Fruit fly (Drosophila melanogaster) whole organism, pupa: ENCODE data around the gene CG31668.

ENCODE experiments used
- CG10348 ChIP-seq: fragments of 200-800 bp; sonication (Bioruptor generic); IDR thresholded peaks from 2 replicates; pipeline ENCODE4 v1.3.6; 2022; ENCODE audit warnings: missing biosample characterization, missing genetic modification characterization
- CG12605 ChIP-seq: fragments of 200-800 bp; sonication (Bioruptor generic); IDR thresholded peaks from 2 replicates; pipeline ENCODE4 v1.3.6; 2022; ENCODE audit warnings: missing biosample characterization, missing genetic modification characterization
- CG13204 ChIP-seq: fragments of 200-800 bp; sonication (Bioruptor generic); optimal IDR thresholded peaks from 2 replicates; lab custom pipeline; 2018; ENCODE audit warnings: missing biosample characterization, mild to moderate bottlenecking, missing genetic modification characterization, moderate library complexity
- CG14655 ChIP-seq: fragments of 200-800 bp; sonication (Bioruptor generic); optimal IDR thresholded peaks from 3 replicates; lab custom pipeline; 2017; ENCODE audit warnings: mild to moderate bottlenecking, missing biosample characterization, missing genetic modification reagents, missing genetic modification characterization
- CG15710 ChIP-seq: fragments of 200-800 bp; sonication (Bioruptor generic); optimal IDR thresholded peaks from 2 replicates; lab custom pipeline; 2018; ENCODE audit warnings: missing biosample characterization, mild to moderate bottlenecking, missing genetic modification characterization, moderate library complexity
- CG17806 ChIP-seq: fragments of 200-800 bp; sonication (Bioruptor generic); optimal IDR thresholded peaks from 2 replicates; lab custom pipeline; 2018; ENCODE audit warnings: missing biosample characterization, mild to moderate bottlenecking, missing genetic modification characterization, moderate library complexity
- CG32121 ChIP-seq: fragments of 200-800 bp; sonication (Bioruptor generic); IDR thresholded peaks from 2 replicates; pipeline ENCODE4 v1.3.6; 2022; ENCODE audit warnings: missing biosample characterization, missing genetic modification characterization
- CG34367 ChIP-seq: fragments of 200-800 bp; sonication (Bioruptor generic); optimal IDR thresholded peaks from 2 replicates; lab custom pipeline; 2018; ENCODE audit warnings: missing biosample characterization, mild to moderate bottlenecking, missing genetic modification characterization
- CG4496 ChIP-seq: fragments of 200-800 bp; sonication (Bioruptor generic); IDR thresholded peaks from 3 replicates; pipeline ENCODE4 v1.3.6; 2022; ENCODE audit warnings: missing biosample characterization, missing genetic modification characterization
- CG8159 ChIP-seq: fragments of 200-800 bp; sonication (Bioruptor generic); optimal IDR thresholded peaks from 3 replicates; lab custom pipeline; 2018; ENCODE audit warnings: missing biosample characterization, mild to moderate bottlenecking, missing genetic modification characterization, moderate library complexity
- CG8301 ChIP-seq: fragments of 200-800 bp; sonication (Bioruptor generic); optimal IDR thresholded peaks from 2 replicates; lab custom pipeline; 2018; ENCODE audit warnings: missing biosample characterization, mild to moderate bottlenecking, missing genetic modification characterization
- CG9948 ChIP-seq: fragments of 200-800 bp; sonication (Bioruptor generic); optimal IDR thresholded peaks from 2 replicates; lab custom pipeline; 2018; ENCODE audit warnings: missing biosample characterization, mild to moderate bottlenecking, missing genetic modification characterization, moderate library complexity
- D1 ChIP-seq: fragments of 200-800 bp; sonication (Bioruptor generic); optimal IDR thresholded peaks from 2 replicates; lab custom pipeline; 2018; ENCODE audit warnings: missing biosample characterization, mild to moderate bottlenecking, missing genetic modification characterization, moderate library complexity
- EcR ChIP-seq: fragments of 200-800 bp; sonication (Bioruptor generic); optimal IDR thresholded peaks from 3 replicates; lab custom pipeline; 2019; ENCODE audit warnings: missing biosample characterization, missing genetic modification characterization, mild to moderate bottlenecking, moderate library complexity, missing genetic modification reagents
- Ets98B ChIP-seq: fragments of 200-800 bp; sonication (Bioruptor generic); IDR thresholded peaks from 2 replicates; pipeline ENCODE4 v1.3.6; 2022; ENCODE audit warnings: missing biosample characterization, missing genetic modification characterization
- Pif1A ChIP-seq: fragments of 200-800 bp; sonication (Bioruptor generic); optimal IDR thresholded peaks from 3 replicates; lab custom pipeline; 2016; ENCODE audit warnings: missing biosample characterization, missing genetic modification characterization
- Pif1B ChIP-seq: fragments of 200-800 bp; sonication (Bioruptor generic); optimal IDR thresholded peaks from 3 replicates; lab custom pipeline; 2016; ENCODE audit warnings: missing biosample characterization, missing genetic modification characterization
- Snoo ChIP-seq: fragments of 200-800 bp; sonication (Bioruptor generic); optimal IDR thresholded peaks from 3 replicates; lab custom pipeline; 2017; ENCODE audit warnings: missing biosample characterization, mild to moderate bottlenecking, missing genetic modification characterization, inconsistent platforms
- fd96Ca ChIP-seq: fragments of 200-800 bp; sonication (Bioruptor generic); IDR thresholded peaks from 3 replicates; pipeline ENCODE4 v1.3.6; 2022; ENCODE audit warnings: missing biosample characterization, missing genetic modification characterization
- gl ChIP-seq: fragments of 200-800 bp; sonication (Bioruptor generic); optimal IDR thresholded peaks from 2 replicates; lab custom pipeline; 2018; ENCODE audit warnings: missing biosample characterization, mild to moderate bottlenecking, missing genetic modification characterization
- rn ChIP-seq: fragments of 200-800 bp; sonication (Bioruptor generic); IDR thresholded peaks from 2 replicates; pipeline ENCODE4 v1.3.6; 2022; ENCODE audit warnings: missing biosample characterization, missing genetic modification characterization

Gene CG31668

dm6 chr2L:2166958-2167707, 38.8 kb downstream of the CG31668 start:
- TF ChIP-seq CG4496 (GFP tag; lab: Robert Waterston, UW), result peak; percentile 36; the same call in 1 of the 3 replicates
- TF ChIP-seq rn, result no peak
- TF ChIP-seq CG13204 (GFP tag; lab: Kevin White, UChicago), result no peak
- TF ChIP-seq fd96Ca, result no peak
- no peak for TF ChIP-seq CG10348 (GFP tag; lab: Robert Waterston, UW)
- TF ChIP-seq CG8301, result peak; percentile 32
- no peak for TF ChIP-seq D1 (tag; lab: Kevin White, UChicago)
- TF ChIP-seq gl (tag; lab: Kevin White, UChicago), result no peak
- no peak for TF ChIP-seq Pif1B
- peak; percentile 3 for TF ChIP-seq CG8159
- peak; percentile 20 for TF ChIP-seq CG9948
- TF ChIP-seq CG17806 (tag; lab: Kevin White, UChicago), result peak; percentile 17
- TF ChIP-seq CG14655 (GFP tag; lab: Kevin White, UChicago), result peak; percentile 44
- TF ChIP-seq Ets98B (GFP tag; lab: Robert Waterston, UW), result no peak
- TF ChIP-seq Snoo (tag; lab: Kevin White, UChicago), result no peak
- no peak for TF ChIP-seq CG32121 (GFP tag; lab: Robert Waterston, UW)
- TF ChIP-seq CG34367 (tag; lab: Kevin White, UChicago), result no peak
- no peak; the same call in 1 of the 2 replicates for TF ChIP-seq CG12605 (GFP tag; lab: Robert Waterston, UW)
- no peak for TF ChIP-seq EcR (GFP tag; lab: Kevin White, UChicago)
- no peak for TF ChIP-seq Pif1A
- TF ChIP-seq CG15710, result peak; percentile 7

- TF ChIP-seq CG8159, result no peak
- TF ChIP-seq D1 (tag; lab: Kevin White, UChicago), result no peak
- TF ChIP-seq CG15710, result no peak
- TF ChIP-seq CG32121 (GFP tag; lab: Robert Waterston, UW), result no peak
- TF ChIP-seq fd96Ca, result no peak
- TF ChIP-seq CG17806 (tag; lab: Kevin White, UChicago), result no peak
- no peak for TF ChIP-seq Pif1A
- TF ChIP-seq CG9948, result no peak
- peak; percentile 31; the same call in 1 of the 2 replicates for TF ChIP-seq Ets98B (GFP tag; lab: Robert Waterston, UW)
- peak; percentile 20 for TF ChIP-seq CG13204 (GFP tag; lab: Kevin White, UChicago)
These were observed 40.1 kb downstream of the CG31668 start for dm6 chr2L:2165864-2166263.

dm6 chr2L:2165238-2165577, 40.8 kb downstream of the CG31668 start:
- no peak for TF ChIP-seq CG34367 (tag; lab: Kevin White, UChicago)
- no peak for TF ChIP-seq CG13204 (GFP tag; lab: Kevin White, UChicago)
- no peak for TF ChIP-seq CG32121 (GFP tag; lab: Robert Waterston, UW)
- TF ChIP-seq EcR (GFP tag; lab: Kevin White, UChicago), result peak; percentile 59
- TF ChIP-seq, all 21 proteins: peak for 1

dm6 chr2L:2164520-2165237, 41.3 kb downstream of the CG31668 start:
- TF ChIP-seq CG17806 (tag; lab: Kevin White, UChicago) (peak; percentile 96), CG34367 (tag; lab: Kevin White, UChicago) (peak; percentile 96), rn (peak; percentile 69), CG8301 (peak; percentile 80), CG15710 (peak; percentile 90), CG14655 (GFP tag; lab: Kevin White, UChicago) (peak; percentile 87), Pif1B (peak; percentile 93), CG32121 (GFP tag; lab: Robert Waterston, UW) (no peak), Ets98B (GFP tag; lab: Robert Waterston, UW) (peak; percentile 40; the same call in 1 of the 2 replicates), CG8159 (peak; percentile 96), CG9948 (peak; percentile 91), Snoo (tag; lab: Kevin White, UChicago) (peak; percentile 85), CG13204 (GFP tag; lab: Kevin White, UChicago) (peak; percentile 92), gl (tag; lab: Kevin White, UChicago) (peak; percentile 94), fd96Ca (peak; percentile 78), EcR (GFP tag; lab: Kevin White, UChicago) (peak; percentile 86), Pif1A (peak; percentile 91), D1 (tag; lab: Kevin White, UChicago) (peak; percentile 82), CG12605 (GFP tag; lab: Robert Waterston, UW) (peak; percentile 56), CG4496 (GFP tag; lab: Robert Waterston, UW) (peak; percentile 87), CG10348 (GFP tag; lab: Robert Waterston, UW) (no peak)

- TF ChIP-seq CG32121 (GFP tag; lab: Robert Waterston, UW), result peak; percentile 86
- TF ChIP-seq CG10348 (GFP tag; lab: Robert Waterston, UW), result peak; percentile 55; the same call in 1 of the 2 replicates
- peak; percentile 89 for TF ChIP-seq CG12605 (GFP tag; lab: Robert Waterston, UW)
- TF ChIP-seq CG4496 (GFP tag; lab: Robert Waterston, UW), result peak; percentile 96
- peak; percentile 87 for TF ChIP-seq Ets98B (GFP tag; lab: Robert Waterston, UW)
- peak; percentile 93 for TF ChIP-seq gl (tag; lab: Kevin White, UChicago)
- peak; percentile 91 for TF ChIP-seq Pif1B
- peak; percentile 92 for TF ChIP-seq CG8301
- TF ChIP-seq CG34367 (tag; lab: Kevin White, UChicago), result peak; percentile 94
- peak; percentile 94 for TF ChIP-seq CG9948
- peak; percentile 97 for TF ChIP-seq fd96Ca
- peak; percentile 93 for TF ChIP-seq Snoo (tag; lab: Kevin White, UChicago)
- TF ChIP-seq Pif1A, result peak; percentile 92
- peak; percentile 72 for TF ChIP-seq EcR (GFP tag; lab: Kevin White, UChicago)
- peak; percentile 94 for TF ChIP-seq CG14655 (GFP tag; lab: Kevin White, UChicago)
- peak; percentile 97 for TF ChIP-seq CG15710
- TF ChIP-seq CG8159, result peak; percentile 93
- peak; percentile 76 for TF ChIP-seq D1 (tag; lab: Kevin White, UChicago)
- TF ChIP-seq rn, result peak; percentile 94
- TF ChIP-seq CG13204 (GFP tag; lab: Kevin White, UChicago), result peak; percentile 89
- TF ChIP-seq CG17806 (tag; lab: Kevin White, UChicago), result peak; percentile 94
- TF ChIP-seq, all 21 proteins: peak for 21
These were observed 42.4 kb downstream of the CG31668 start for dm6 chr2L:2163568-2163953.
